Worm (Caenorhabditis elegans) whole organism, mixed stage, embryonic: ENCODE measurements around the gene nspd-9.

Experiments
- M03D4.4 ChIP-seq: sonication (generic microtip); optimal IDR thresholded peaks from 2 replicates; lab custom pipeline; 2017; ENCODE audit warnings: mild to moderate bottlenecking, missing genetic modification characterization, missing compliant biosample characterization
- bed-3 ChIP-seq: fragments of 200-800 bp; sonication (Bioruptor generic); optimal IDR thresholded peaks from 3 replicates; lab custom pipeline; 2018; ENCODE audit warnings: mild to moderate bottlenecking, missing genetic modification characterization, moderate library complexity, missing compliant biosample characterization
- blmp-1 ChIP-seq: fragments of 150-350 bp; optimal IDR thresholded peaks from 2 replicates; lab custom pipeline; 2014; ENCODE audit warnings: missing biosample characterization, missing genetic modification characterization
- ceh-39 ChIP-seq: fragments of 150-350 bp; optimal IDR thresholded peaks from 2 replicates; lab custom pipeline; 2014; ENCODE audit warnings: missing biosample characterization, missing genetic modification characterization
- ceh-43 ChIP-seq: fragments of 200-800 bp; sonication (Bioruptor generic); optimal IDR thresholded peaks from 2 replicates; lab custom pipeline; 2018; ENCODE audit warnings: mild to moderate bottlenecking, missing genetic modification characterization, moderate library complexity, missing compliant biosample characterization
- ceh-83 ChIP-seq: fragments of 200-800 bp; sonication (Bioruptor generic); optimal IDR thresholded peaks from 2 replicates; lab custom pipeline; 2018; ENCODE audit warnings: mild to moderate bottlenecking, missing genetic modification characterization, missing compliant biosample characterization
- ces-1 ChIP-seq: fragments of 150-350 bp; optimal IDR thresholded peaks from 2 replicates; lab custom pipeline; 2014; ENCODE audit warnings: missing biosample characterization, missing genetic modification reagents, missing genetic modification characterization
- elt-1 ChIP-seq: sonication (generic microtip); optimal IDR thresholded peaks from 2 replicates; lab custom pipeline; 2017; ENCODE audit warnings: missing genetic modification characterization, mild to moderate bottlenecking, missing compliant biosample characterization, antibody characterized with exemption, moderate library complexity, borderline replicate concordance; ENCODE audit not compliant: insufficient read depth
- elt-3 ChIP-seq: fragments of 150-350 bp; optimal IDR thresholded peaks from 2 replicates; lab custom pipeline; 2014; ENCODE audit warnings: missing biosample characterization, missing genetic modification characterization
- flh-1 ChIP-seq: fragments of 200-800 bp; sonication (Bioruptor generic); optimal IDR thresholded peaks from 2 replicates; lab custom pipeline; 2018; ENCODE audit warnings: mild to moderate bottlenecking, missing genetic modification characterization, moderate library complexity, missing compliant biosample characterization
- ham-2 ChIP-seq: fragments of 200-800 bp; sonication (Bioruptor generic); optimal IDR thresholded peaks from 2 replicates; lab custom pipeline; 2018; ENCODE audit warnings: mild to moderate bottlenecking, missing genetic modification characterization, missing compliant biosample characterization
- hlh-1 ChIP-seq: fragments of 150-350 bp; optimal IDR thresholded peaks from 2 replicates; lab custom pipeline; 2014; ENCODE audit warnings: missing biosample characterization, missing genetic modification reagents, missing genetic modification characterization
- lin-13 ChIP-seq: fragments of 150-350 bp; optimal IDR thresholded peaks from 2 replicates; lab custom pipeline; 2014; ENCODE audit warnings: missing biosample characterization, missing genetic modification characterization
- lin-32 ChIP-seq: fragments of 200-800 bp; sonication (Bioruptor generic); optimal IDR thresholded peaks from 2 replicates; lab custom pipeline; 2018; ENCODE audit warnings: mild to moderate bottlenecking, missing genetic modification characterization, missing compliant biosample characterization
- lsy-2 ChIP-seq: fragments of 150-350 bp; optimal IDR thresholded peaks from 2 replicates; lab custom pipeline; 2014; ENCODE audit warnings: missing biosample characterization, missing genetic modification characterization
- mab-5 ChIP-seq: fragments of 150-350 bp; optimal IDR thresholded peaks from 2 replicates; lab custom pipeline; 2014; ENCODE audit warnings: missing biosample characterization, missing genetic modification characterization
- mep-1 ChIP-seq: fragments of 150-350 bp; optimal IDR thresholded peaks from 2 replicates; lab custom pipeline; 2017; ENCODE audit warnings: missing biosample characterization, missing genetic modification reagents, missing genetic modification characterization, inconsistent platforms
- nhr-12 ChIP-seq: fragments of 150-350 bp; optimal IDR thresholded peaks from 2 replicates; lab custom pipeline; 2014; ENCODE audit warnings: missing biosample characterization, missing genetic modification characterization
- nhr-2 ChIP-seq: fragments of 150-350 bp; optimal IDR thresholded peaks from 2 replicates; lab custom pipeline; 2014; ENCODE audit warnings: missing biosample characterization, missing genetic modification characterization
- nhr-237 ChIP-seq: fragments of 150-350 bp; optimal IDR thresholded peaks from 2 replicates; lab custom pipeline; 2014; ENCODE audit warnings: missing biosample characterization, missing genetic modification characterization
- nhr-28 ChIP-seq: fragments of 150-350 bp; optimal IDR thresholded peaks from 2 replicates; lab custom pipeline; 2014; ENCODE audit warnings: missing biosample characterization, missing genetic modification characterization
- nhr-76 ChIP-seq: sonication (generic microtip); optimal IDR thresholded peaks from 2 replicates; lab custom pipeline; 2017; ENCODE audit warnings: missing biosample characterization, missing genetic modification characterization
- pha-4 ChIP-seq: fragments of 150-350 bp; optimal IDR thresholded peaks from 2 replicates; lab custom pipeline; 2018; ENCODE audit warnings: missing biosample characterization, missing genetic modification reagents, missing genetic modification characterization
- sem-2 ChIP-seq: fragments of 200-800 bp; sonication (Bioruptor generic); optimal IDR thresholded peaks from 2 replicates; lab custom pipeline; 2018; ENCODE audit warnings: mild to moderate bottlenecking, missing genetic modification characterization, missing compliant biosample characterization
- snpc-4 ChIP-seq: fragments of 150-350 bp; optimal IDR thresholded peaks from 2 replicates; lab custom pipeline; 2014; ENCODE audit warnings: missing biosample characterization, missing genetic modification characterization
- sptf-1 ChIP-seq: sonication (generic microtip); optimal IDR thresholded peaks from 2 replicates; lab custom pipeline; 2017; ENCODE audit warnings: mild to moderate bottlenecking, missing genetic modification characterization, moderate library complexity, missing compliant biosample characterization
- tbx-8 ChIP-seq: fragments of 200-800 bp; sonication (Bioruptor generic); optimal IDR thresholded peaks from 2 replicates; lab custom pipeline; 2018; ENCODE audit warnings: mild to moderate bottlenecking, missing genetic modification characterization, moderate library complexity, missing compliant biosample characterization
- unc-120 ChIP-seq: sonication (generic microtip); optimal IDR thresholded peaks from 2 replicates; lab custom pipeline; 2017; ENCODE audit warnings: missing genetic modification characterization, missing compliant biosample characterization; ENCODE audit not compliant: poor library complexity, severe bottlenecking
- unc-39 ChIP-seq: fragments of 150-350 bp; optimal IDR thresholded peaks from 2 replicates; lab custom pipeline; 2014; ENCODE audit warnings: missing biosample characterization, missing genetic modification characterization
- unc-62 ChIP-seq: fragments of 150-350 bp; optimal IDR thresholded peaks from 2 replicates; lab custom pipeline; 2014; ENCODE audit warnings: missing biosample characterization, missing genetic modification reagents, missing genetic modification characterization
- zip-8 ChIP-seq: fragments of 150-350 bp; optimal IDR thresholded peaks from 2 replicates; lab custom pipeline; 2014; ENCODE audit warnings: missing biosample characterization, missing genetic modification characterization
- ztf-11 ChIP-seq: fragments of 150-350 bp; optimal IDR thresholded peaks from 2 replicates; lab custom pipeline; 2014; ENCODE audit warnings: missing biosample characterization, missing genetic modification characterization

nspd-9 gene

DNA sequence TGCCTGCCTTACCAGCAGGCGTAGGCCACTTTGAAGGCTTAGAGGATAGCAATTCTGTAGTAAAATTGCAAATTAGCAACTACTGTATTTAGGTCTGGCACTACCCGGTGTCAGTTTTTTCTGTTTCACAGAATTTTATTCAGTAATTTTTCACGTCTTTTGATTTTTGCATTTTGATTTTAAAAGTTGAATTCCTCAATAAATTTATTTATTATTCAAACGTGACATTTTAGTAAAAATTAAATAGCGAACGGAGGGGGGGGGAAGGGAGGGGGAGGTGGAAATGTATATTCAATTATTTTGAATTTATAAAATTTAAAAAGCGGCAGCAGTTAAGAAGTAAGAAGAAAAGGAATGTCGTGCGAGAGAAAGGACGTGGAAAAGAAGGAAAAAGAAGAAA, 12.9 kb downstream of the nspd-9 start, which contains the start of gene F26A1.4:
Gene F26A1.4, plus strand, starts transcription at position 301 of the 400 bp plus-strand sequence.
- TF ChIP-seq nhr-237 (tag; lab: Kevin White, UChicago) (no peak), nhr-76 (no peak), ham-2 (GFP tag; lab: Kevin White, UChicago) (no peak), bed-3 (GFP tag; lab: Kevin White, UChicago) (no peak), unc-62 (GFP tag; lab: Kevin White, UChicago) (no peak), sem-2 (GFP tag; lab: Kevin White, UChicago) (no peak), unc-120 (tag; lab: Kevin White, UChicago) (no peak)

ce11 chrIII:4814730-4815129, 15.4 kb downstream of the nspd-9 start, which contains the start of gene arl-6:
arl-6 (minus strand) TSS chrIII:4814830.
- no peak for TF ChIP-seq blmp-1 (tag; lab: Kevin White, UChicago)
- no peak for TF ChIP-seq lin-13 (tag; lab: Kevin White, UChicago)
- TF ChIP-seq lin-32 (GFP tag; lab: Kevin White, UChicago) = no peak
- TF ChIP-seq lsy-2 (tag; lab: Kevin White, UChicago) = no peak
- TF ChIP-seq snpc-4 (tag; lab: Kevin White, UChicago) = no peak
- TF ChIP-seq pha-4 = no peak
- TF ChIP-seq ceh-43 (GFP tag; lab: Kevin White, UChicago) = no peak
- no peak for TF ChIP-seq mab-5 (tag; lab: Kevin White, UChicago)
- no peak for TF ChIP-seq nhr-237 (tag; lab: Kevin White, UChicago)
- TF ChIP-seq sptf-1 (tag; lab: Kevin White, UChicago) = no peak
- no peak for TF ChIP-seq nhr-12
- TF ChIP-seq ham-2 (GFP tag; lab: Kevin White, UChicago) = no peak
- TF ChIP-seq mep-1 (tag; lab: Kevin White, UChicago) = no peak
- TF ChIP-seq bed-3 (GFP tag; lab: Kevin White, UChicago) = no peak
- TF ChIP-seq ztf-11 (tag; lab: Kevin White, UChicago) = no peak
- no peak for TF ChIP-seq nhr-76
- TF ChIP-seq sem-2 (GFP tag; lab: Kevin White, UChicago) = no peak

DNA sequence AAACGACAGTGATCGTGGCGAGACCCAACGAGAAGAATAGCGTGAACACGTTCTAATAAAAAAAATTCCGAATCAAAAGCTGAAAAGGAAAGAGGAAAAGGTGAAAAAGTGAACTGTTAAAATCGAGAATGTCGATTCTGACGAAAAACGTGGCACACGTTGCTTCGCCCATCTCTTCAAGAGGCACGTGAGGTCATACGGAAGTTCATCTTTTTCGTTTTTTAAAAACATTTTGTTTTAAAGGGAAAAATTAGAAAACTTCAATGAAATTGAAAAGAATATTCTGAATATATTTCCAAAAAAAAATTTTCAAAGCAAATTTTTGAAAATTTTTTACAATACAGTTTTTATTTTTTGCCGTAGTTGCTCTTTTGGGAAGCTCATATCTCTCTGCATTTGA, 18.9 kb downstream of the nspd-9 start, which contains the start of gene C38D4.7:
Gene C38D4.7, minus strand, starts transcription at position 101 of the 400 bp plus-strand sequence.
- TF ChIP-seq lsy-2 (tag; lab: Kevin White, UChicago) (no peak), elt-3 (tag; lab: Kevin White, UChicago) (no peak), elt-1 (no peak), zip-8 (tag; lab: Kevin White, UChicago) (no peak), ham-2 (GFP tag; lab: Kevin White, UChicago) (no peak), ceh-39 (tag; lab: Kevin White, UChicago) (no peak), lin-13 (tag; lab: Kevin White, UChicago) (no peak), nhr-12 (no peak), nhr-237 (tag; lab: Kevin White, UChicago) (no peak), ces-1 (no peak), tbx-8 (no peak), blmp-1 (tag; lab: Kevin White, UChicago) (no peak), flh-1 (GFP tag; lab: Kevin White, UChicago) (no peak), hlh-1 (tag; lab: Kevin White, UChicago) (no peak), bed-3 (GFP tag; lab: Kevin White, UChicago) (no peak), mep-1 (tag; lab: Kevin White, UChicago) (no peak), ceh-83 (GFP tag; lab: Kevin White, UChicago) (no peak), snpc-4 (tag; lab: Kevin White, UChicago) (no peak), unc-120 (tag; lab: Kevin White, UChicago) (no peak), M03D4.4 (tag; lab: Kevin White, UChicago) (no peak)

DNA sequence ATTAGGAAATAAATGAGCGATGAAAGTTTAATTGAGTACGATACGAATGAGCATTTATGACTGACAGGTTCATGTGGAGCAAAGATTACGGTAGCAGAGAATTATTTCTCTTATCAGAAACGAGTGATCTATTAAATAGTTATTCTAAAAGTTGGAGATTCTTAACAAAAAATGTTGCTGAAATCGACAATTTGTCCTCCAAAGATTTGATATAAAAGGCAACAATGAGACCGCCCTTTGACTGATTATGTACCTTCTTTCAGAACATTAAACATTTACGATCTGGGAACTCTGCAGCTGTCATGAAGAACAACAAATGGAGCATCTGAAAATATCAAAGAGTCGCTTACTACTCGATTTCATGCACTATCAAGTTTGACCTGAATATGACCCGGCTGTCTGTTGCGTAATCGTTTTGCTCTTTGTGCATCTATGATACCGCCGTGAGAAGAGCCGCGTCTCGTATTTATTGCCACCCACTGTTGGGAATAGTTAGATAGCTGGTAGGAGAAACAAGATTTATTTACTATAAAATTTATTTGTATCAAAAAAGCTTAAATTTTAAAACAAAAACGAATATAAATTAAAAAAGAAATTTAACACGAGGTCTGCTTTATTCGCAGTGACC, 20.5 kb downstream of the nspd-9 start, which contains the start of gene pal-1:
Gene pal-1, minus strand, starts transcription at position 51 of the 628 bp plus-strand sequence.
- TF ChIP-seq nhr-28 (tag; lab: Kevin White, UChicago) (no peak), nhr-2 (tag; lab: Kevin White, UChicago) (peak; percentile 53), unc-39 (tag; lab: Kevin White, UChicago) (no peak), sptf-1 (tag; lab: Kevin White, UChicago) (no peak), zip-8 (tag; lab: Kevin White, UChicago) (peak; percentile 60), bed-3 (GFP tag; lab: Kevin White, UChicago) (no peak), lin-13 (tag; lab: Kevin White, UChicago) (no peak), mab-5 (tag; lab: Kevin White, UChicago) (no peak)
